Comparison of ENCODE assay signal across 1 fruit fly cellular context in the genomic region with DNA sequence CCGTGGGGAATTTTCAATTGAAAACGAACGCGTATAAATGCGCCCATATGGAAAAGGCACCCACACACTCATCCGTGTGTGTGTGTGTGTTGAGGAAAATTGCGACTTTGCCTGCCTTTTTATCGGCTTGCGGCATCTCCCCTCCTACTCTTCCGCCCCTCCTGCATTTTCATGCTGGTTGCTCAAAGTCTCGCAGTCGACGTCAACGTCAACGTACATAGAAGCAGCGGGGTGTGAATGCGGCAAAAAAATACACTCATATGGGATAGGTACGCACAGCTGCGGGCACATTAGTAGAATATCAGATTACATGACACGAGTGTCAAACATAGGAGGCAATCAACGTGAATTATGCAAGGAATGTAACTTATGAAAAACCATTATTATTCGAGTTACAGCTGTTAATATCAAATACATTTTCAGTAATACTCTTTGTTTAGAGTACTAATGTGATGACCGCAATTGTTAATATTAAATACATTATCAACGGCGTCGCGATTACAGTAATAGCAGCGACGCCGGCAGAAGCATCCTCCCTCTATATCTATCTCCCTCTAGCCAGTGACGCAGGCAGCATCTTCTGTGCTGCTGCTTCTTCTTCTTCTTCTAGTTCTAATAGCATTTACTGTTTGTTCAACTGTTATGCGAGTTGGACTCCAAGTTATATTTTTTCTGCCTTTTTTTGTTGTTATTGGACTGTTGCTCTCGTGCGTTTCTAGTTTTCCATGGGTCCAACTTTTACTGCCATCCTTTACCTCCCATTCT.
TF ChIP-seq lines count a peak whose summit lies in the region.

No protein-coding gene starts in this region.

TF ChIP-seq in whole organism, embryonic, 481 proteins besides CTCF, POLR2A, EP300 and RAD21 (continued from another document and continues in another):
- TF ChIP-seq ham (GFP tag; IDR thresholded peaks at IDR 0.05; lab: Robert Waterston, UW) (peak; percentile 60; the same call in 1 of the 2 replicates), Mes4 (GFP tag; optimal IDR thresholded peaks at IDR 0.05; lab: Kevin White, UChicago) (peak; percentile 82), CG2889 (GFP tag; IDR thresholded peaks at IDR 0.05; lab: Robert Waterston, UW) (peak; percentile 62; the same call in 2 of the 3 replicates), mld (GFP tag; IDR thresholded peaks at IDR 0.05; lab: Robert Waterston, UW; ENCODE audit: partially characterized antibody) (no peak), CG7271 (tag; optimal IDR thresholded peaks at IDR 0.05; lab: Kevin White, UChicago) (peak; percentile 78), Mad (GFP tag; optimal IDR thresholded peaks at IDR 0.05; lab: Kevin White, UChicago) (peak; percentile 77), CG16779 (GFP tag; IDR thresholded peaks at IDR 0.05; lab: Robert Waterston, UW) (peak; percentile 68; the same call in 1 of the 2 replicates), hkb (optimal IDR thresholded peaks at IDR 0.05; lab: Kevin White, UChicago) (no peak), hkb (GFP tag; IDR thresholded peaks at IDR 0.05; lab: Robert Waterston, UW) (peak; percentile 95), gro (GFP tag; optimal IDR thresholded peaks at IDR 0.05; lab: Kevin White, UChicago) (peak; percentile 64), CG34224 (GFP tag; IDR thresholded peaks at IDR 0.05; lab: Robert Waterston, UW; ENCODE audit: partially characterized antibody) (no peak), Ets65A (GFP tag; lab: Kevin White, UChicago) (peak; percentile 98), trh (GFP tag; optimal IDR thresholded peaks at IDR 0.05; lab: Kevin White, UChicago) (peak; percentile 70), CG2199 (GFP tag; IDR thresholded peaks at IDR 0.05; lab: Robert Waterston, UW) (peak; percentile 78; the same call in 2 of the 3 replicates), Dip3 (GFP tag; optimal IDR thresholded peaks at IDR 0.05; lab: Kevin White, UChicago) (peak; percentile 78), run (tag; optimal IDR thresholded peaks at IDR 0.05; lab: Kevin White, UChicago) (peak; percentile 85), MESR4 (GFP tag; optimal IDR thresholded peaks at IDR 0.05; lab: Kevin White, UChicago) (peak; percentile 36), CG14014 (GFP tag; IDR thresholded peaks at IDR 0.05; lab: Robert Waterston, UW) (peak; percentile 82), ken (GFP tag; IDR thresholded peaks at IDR 0.05; lab: Robert Waterston, UW) (peak; percentile 88), CG3995 (GFP tag; optimal IDR thresholded peaks at IDR 0.05; lab: Kevin White, UChicago) (peak; percentile 45), sima (GFP tag; optimal IDR thresholded peaks at IDR 0.05; lab: Kevin White, UChicago) (peak; percentile 85), CG10209 (GFP tag; optimal IDR thresholded peaks at IDR 0.05; lab: Kevin White, UChicago) (peak; percentile 87), chif (GFP tag; optimal IDR thresholded peaks at IDR 0.05; lab: Kevin White, UChicago) (peak; percentile 86 to 88), gcm (GFP tag; optimal IDR thresholded peaks at IDR 0.05; lab: Kevin White, UChicago) (peak; percentile 92), CG8281 (tag; optimal IDR thresholded peaks at IDR 0.05; lab: Kevin White, UChicago) (peak; percentile 69), ato (GFP tag; IDR thresholded peaks at IDR 0.05; lab: Robert Waterston, UW; ENCODE audit: partially characterized antibody) (no peak), Asciz (GFP tag; optimal IDR thresholded peaks at IDR 0.05; lab: Kevin White, UChicago) (peak; percentile 84), CG13624 (GFP tag; optimal IDR thresholded peaks at IDR 0.05; lab: Kevin White, UChicago) (peak; percentile 81), CG18599 (GFP tag; optimal IDR thresholded peaks at IDR 0.05; lab: Kevin White, UChicago) (peak; percentile 92), CG12769 (tag; optimal IDR thresholded peaks at IDR 0.05; lab: Kevin White, UChicago) (peak; percentile 96), bcd (GFP tag; optimal IDR thresholded peaks at IDR 0.05; lab: Kevin White, UChicago) (peak; percentile 89), B-H2 (GFP tag; optimal IDR thresholded peaks at IDR 0.05; lab: Kevin White, UChicago) (peak; percentile 36), sr (GFP tag; IDR thresholded peaks at IDR 0.05; lab: Robert Waterston, UW) (peak; percentile 59; the same call in 1 of the 3 replicates), Bteb2 (GFP tag; optimal IDR thresholded peaks at IDR 0.05; lab: Kevin White, UChicago) (peak; percentile 79), CG9215 (GFP tag; IDR thresholded peaks at IDR 0.05; lab: Robert Waterston, UW) (peak; percentile 54; the same call in 1 of the 2 replicates), CG4328 (GFP tag; optimal IDR thresholded peaks at IDR 0.05; lab: Kevin White, UChicago) (peak; percentile 44), Dll (GFP tag; IDR thresholded peaks at IDR 0.05; lab: Robert Waterston, UW; ENCODE audit: partially characterized antibody) (no peak), mam (GFP tag; optimal IDR thresholded peaks at IDR 0.05; lab: Kevin White, UChicago) (peak; percentile 87), CG2202 (tag; optimal IDR thresholded peaks at IDR 0.05; lab: Kevin White, UChicago) (peak; percentile 86), Sin3A (optimal IDR thresholded peaks at IDR 0.05; lab: Kevin White, UChicago) (no peak), CG17829 (tag; optimal IDR thresholded peaks at IDR 0.05; lab: Kevin White, UChicago) (peak; percentile 90), CG12155 (GFP tag; optimal IDR thresholded peaks at IDR 0.05; lab: Kevin White, UChicago) (peak; percentile 79), CG10147 (GFP tag; optimal IDR thresholded peaks at IDR 0.05; lab: Kevin White, UChicago) (peak; percentile 84), wor (GFP tag; IDR thresholded peaks at IDR 0.05; lab: Robert Waterston, UW) (peak; percentile 80), Sry-δ (GFP tag; optimal IDR thresholded peaks at IDR 0.05; lab: Kevin White, UChicago) (peak; percentile 21), ems (GFP tag; optimal IDR thresholded peaks at IDR 0.05; lab: Kevin White, UChicago) (peak; percentile 86), CG9817 (tag; optimal IDR thresholded peaks at IDR 0.05; lab: Kevin White, UChicago) (peak; percentile 76), grau (tag; optimal IDR thresholded peaks at IDR 0.05; lab: Kevin White, UChicago) (peak; percentile 89), Mrtf (GFP tag; IDR thresholded peaks at IDR 0.05; lab: Robert Waterston, UW) (peak; percentile 88), CG15514 (GFP tag; optimal IDR thresholded peaks at IDR 0.05; lab: Kevin White, UChicago) (peak; percentile 77), CG17802 (tag; optimal IDR thresholded peaks at IDR 0.05; lab: Kevin White, UChicago) (peak; percentile 78), Bdp1 (GFP tag; optimal IDR thresholded peaks at IDR 0.05; lab: Kevin White, UChicago) (peak; percentile 63), dati (GFP tag; IDR thresholded peaks at IDR 0.05; lab: Robert Waterston, UW) (peak; percentile 88), CG8359 (GFP tag; optimal IDR thresholded peaks at IDR 0.05; lab: Kevin White, UChicago; ENCODE audit: borderline replicate concordance) (peak; percentile 81), dan (GFP tag; IDR thresholded peaks at IDR 0.05; lab: Robert Waterston, UW) (no peak; the same call in 1 of the 2 replicates), sisA (GFP tag; IDR thresholded peaks at IDR 0.05; lab: Robert Waterston, UW) (peak; percentile 87), dpn (GFP tag; optimal IDR thresholded peaks at IDR 0.05; lab: Kevin White, UChicago) (peak; percentile 88 to 90), CG2129 (GFP tag; IDR thresholded peaks at IDR 0.05; lab: Robert Waterston, UW; ENCODE audit: partially characterized antibody) (no peak), CG3281 (GFP tag; optimal IDR thresholded peaks at IDR 0.05; lab: Kevin White, UChicago) (peak; percentile 88), tup (GFP tag; optimal IDR thresholded peaks at IDR 0.05; lab: Kevin White, UChicago) (peak; percentile 79), CG4730 (GFP tag; IDR thresholded peaks at IDR 0.05; lab: Robert Waterston, UW) (peak; percentile 81), nerfin-2 (GFP tag; IDR thresholded peaks at IDR 0.05; lab: Robert Waterston, UW; ENCODE audit: partially characterized antibody) (no peak), CG11504 (tag; optimal IDR thresholded peaks at IDR 0.05; lab: Kevin White, UChicago) (peak; percentile 91), ac (GFP tag; optimal IDR thresholded peaks at IDR 0.05; lab: Kevin White, UChicago) (peak; percentile 80), CG2678 (tag; optimal IDR thresholded peaks at IDR 0.05; lab: Kevin White, UChicago) (peak; percentile 94), sna (GFP tag; IDR thresholded peaks at IDR 0.05; lab: Robert Waterston, UW; ENCODE audit: partially characterized antibody) (no peak), Gug (GFP tag; IDR thresholded peaks at IDR 0.05; lab: Robert Waterston, UW) (peak; percentile 86), sug (tag; optimal IDR thresholded peaks at IDR 0.05; lab: Kevin White, UChicago) (peak; percentile 30), CG9437 (GFP tag; optimal IDR thresholded peaks at IDR 0.05; lab: Kevin White, UChicago) (peak; percentile 57), HmgD (GFP tag; optimal IDR thresholded peaks at IDR 0.05; lab: Kevin White, UChicago) (no peak), so (GFP tag; IDR thresholded peaks at IDR 0.05; lab: Robert Waterston, UW) (peak; percentile 90), CG3407 (GFP tag; optimal IDR thresholded peaks at IDR 0.05; lab: Kevin White, UChicago) (peak; percentile 85), ara (GFP tag; IDR thresholded peaks at IDR 0.05; lab: Robert Waterston, UW) (peak; percentile 93), CG31388 (GFP tag; optimal IDR thresholded peaks at IDR 0.05; lab: Kevin White, UChicago) (peak; percentile 48), salm (tag; optimal IDR thresholded peaks at IDR 0.05; lab: Kevin White, UChicago) (peak; percentile 83), chn (GFP tag; optimal IDR thresholded peaks at IDR 0.05; lab: Kevin White, UChicago) (peak; percentile 82), pho (GFP tag; optimal IDR thresholded peaks at IDR 0.05; lab: Kevin White, UChicago) (peak; percentile 73), H15 (GFP tag; IDR thresholded peaks at IDR 0.05; lab: Robert Waterston, UW) (peak; percentile 81; the same call in 2 of the 3 replicates), pfk (GFP tag; optimal IDR thresholded peaks at IDR 0.05; lab: Kevin White, UChicago) (no peak), aop (GFP tag; IDR thresholded peaks at IDR 0.05; lab: Robert Waterston, UW) (0 out of 2 replicates have a peak, but pooled peaks have one; percentile 38), BtbVII (GFP tag; optimal IDR thresholded peaks at IDR 0.05; lab: Kevin White, UChicago) (peak; percentile 83), gcm2 (GFP tag; optimal IDR thresholded peaks at IDR 0.05; lab: Kevin White, UChicago) (peak; percentile 83), CG17912 (GFP tag; optimal IDR thresholded peaks at IDR 0.05; lab: Kevin White, UChicago) (no peak), CG1603 (tag; optimal IDR thresholded peaks at IDR 0.05; lab: Kevin White, UChicago) (peak; percentile 98), emc (GFP tag; optimal IDR thresholded peaks at IDR 0.05; lab: Kevin White, UChicago) (peak; percentile 75), Ets97D (GFP tag; optimal IDR thresholded peaks at IDR 0.05; lab: Kevin White, UChicago) (peak; percentile 36), CG10654 (GFP tag; optimal IDR thresholded peaks at IDR 0.05; lab: Kevin White, UChicago) (peak; percentile 86), ewg (GFP tag; optimal IDR thresholded peaks at IDR 0.05; lab: Kevin White, UChicago) (peak; percentile 80), CG6654 (GFP tag; optimal IDR thresholded peaks at IDR 0.05; lab: Kevin White, UChicago) (peak; percentile 75), hbn (GFP tag; IDR thresholded peaks at IDR 0.05; lab: Robert Waterston, UW; ENCODE audit: partially characterized antibody) (no peak), TFAM (GFP tag; optimal IDR thresholded peaks at IDR 0.05; lab: Kevin White, UChicago) (peak; percentile 68), CG4282 (GFP tag; optimal IDR thresholded peaks at IDR 0.05; lab: Kevin White, UChicago) (peak; percentile 34), gfzf (GFP tag; optimal IDR thresholded peaks at IDR 0.05; lab: Kevin White, UChicago) (no peak), CHES-1-like (GFP tag; optimal IDR thresholded peaks at IDR 0.05; lab: Kevin White, UChicago) (peak; percentile 78), CG11247 (GFP tag; IDR thresholded peaks at IDR 0.05; lab: Robert Waterston, UW) (peak; percentile 79), Fer1 (GFP tag; optimal IDR thresholded peaks at IDR 0.05; lab: Kevin White, UChicago) (peak; percentile 90), CG4404 (GFP tag; IDR thresholded peaks at IDR 0.05; lab: Robert Waterston, UW) (peak; percentile 77), amos (GFP tag; IDR thresholded peaks at IDR 0.05; lab: Robert Waterston, UW; ENCODE audit: partially characterized antibody) (no peak), CG12219 (GFP tag; optimal IDR thresholded peaks at IDR 0.05; lab: Kevin White, UChicago) (peak; percentile 91), exex (tag; optimal IDR thresholded peaks at IDR 0.05; lab: Kevin White, UChicago) (peak; percentile 64), CG13424 (tag; optimal IDR thresholded peaks at IDR 0.05; lab: Kevin White, UChicago) (peak; percentile 85), pita (GFP tag; optimal IDR thresholded peaks at IDR 0.05; lab: Kevin White, UChicago) (no peak), C15 (GFP tag; IDR thresholded peaks at IDR 0.05; lab: Robert Waterston, UW) (peak; percentile 11; the same call in 1 of the 3 replicates), D19A (tag; optimal IDR thresholded peaks at IDR 0.05; lab: Kevin White, UChicago) (peak; percentile 90), CG10267 (tag; optimal IDR thresholded peaks at IDR 0.05; lab: Kevin White, UChicago) (peak; percentile 83), fd102C (GFP tag; optimal IDR thresholded peaks at IDR 0.05; lab: Kevin White, UChicago) (peak; percentile 73), Sox100B (GFP tag; optimal IDR thresholded peaks at IDR 0.05; lab: Kevin White, UChicago) (peak; percentile 72), ash1 (GFP tag; optimal IDR thresholded peaks at IDR 0.05; lab: Kevin White, UChicago) (no peak), CG10462 (GFP tag; optimal IDR thresholded peaks at IDR 0.05; lab: Kevin White, UChicago) (peak; percentile 77), pan (optimal IDR thresholded peaks at IDR 0.05; lab: Kevin White, UChicago) (no peak), pan (GFP tag; optimal IDR thresholded peaks at IDR 0.05 in 1 of 2, IDR thresholded peaks at IDR 0.05 in 1 of 2) (peak in 1 of 2 experiments; percentile 92), Ptx1 (GFP tag; IDR thresholded peaks at IDR 0.05; lab: Robert Waterston, UW) (peak; percentile 92), CG2875 (GFP tag; optimal IDR thresholded peaks at IDR 0.05; lab: Kevin White, UChicago) (peak; percentile 90), caup (GFP tag; optimal IDR thresholded peaks at IDR 0.05; lab: Kevin White, UChicago; ENCODE audit: severe bottlenecking) (peak; percentile 86), Hmr (GFP tag; optimal IDR thresholded peaks at IDR 0.05; lab: Kevin White, UChicago) (peak; percentile 91), rib (GFP tag; IDR thresholded peaks at IDR 0.05; lab: Robert Waterston, UW) (0 out of 2 replicates have a peak, but pooled peaks have one; percentile 14), sqz (GFP tag; optimal IDR thresholded peaks at IDR 0.05; lab: Kevin White, UChicago) (peak; percentile 94), CG4424 (GFP tag; optimal IDR thresholded peaks at IDR 0.05; lab: Kevin White, UChicago) (peak; percentile 90)
